Fruit fly (Drosophila melanogaster): ENCODE data around the gene CG10096.

Gene CG10096

dm6 chr3R:12408160-12408559, 12.4 kb upstream of the CG10096 start, which contains the start of gene CG5196 (continued):
- no peak for TF ChIP-seq Sox100B (GFP tag; optimal IDR thresholded peaks at IDR 0.05)
- TF ChIP-seq CG2875 (GFP tag; optimal IDR thresholded peaks at IDR 0.05), result no peak
- no peak for TF ChIP-seq CG10959 (GFP tag; IDR thresholded peaks at IDR 0.05)
- TF ChIP-seq slbo (GFP tag; IDR thresholded peaks at IDR 0.05), result no peak; the same call in 1 of the 2 replicates
- no peak for TF ChIP-seq CG7271 (tag; optimal IDR thresholded peaks at IDR 0.05)
- TF ChIP-seq CG11093 (GFP tag; IDR thresholded peaks at IDR 0.05), result no peak
- TF ChIP-seq CG8281 (tag; optimal IDR thresholded peaks at IDR 0.05), result no peak
- TF ChIP-seq Hr78 (GFP tag; optimal IDR thresholded peaks at IDR 0.05), result no peak
- no peak for TF ChIP-seq chn (GFP tag; optimal IDR thresholded peaks at IDR 0.05)
- no peak for TF ChIP-seq BtbVII (GFP tag; optimal IDR thresholded peaks at IDR 0.05)
- TF ChIP-seq ase (GFP tag; IDR thresholded peaks at IDR 0.05), result no peak
- TF ChIP-seq CG3838 (GFP tag; optimal IDR thresholded peaks at IDR 0.05), result no peak
- TF ChIP-seq CG10274 (GFP tag; optimal IDR thresholded peaks at IDR 0.05), result no peak
- TF ChIP-seq Vsx1 (GFP tag; optimal IDR thresholded peaks at IDR 0.05), result peak; percentile 31
- no peak for TF ChIP-seq CG11696 (GFP tag; IDR thresholded peaks at IDR 0.05)
- peak; percentile 84; the same call in 2 of the 3 replicates for TF ChIP-seq CG34422 (GFP tag; IDR thresholded peaks at IDR 0.05)
- no peak for TF ChIP-seq CG7786 (GFP tag; optimal IDR thresholded peaks at IDR 0.05)
- peak; percentile 31 for TF ChIP-seq nmo (GFP tag; optimal IDR thresholded peaks at IDR 0.05)
- TF ChIP-seq zfh2 (GFP tag; optimal IDR thresholded peaks at IDR 0.05), result no peak
- no peak for TF ChIP-seq usp (GFP tag; optimal IDR thresholded peaks at IDR 0.05)
- TF ChIP-seq CG17359 (tag; optimal IDR thresholded peaks at IDR 0.05), result no peak
- no peak for TF ChIP-seq CG17912 (GFP tag; optimal IDR thresholded peaks at IDR 0.05)
- TF ChIP-seq CG10366 (GFP tag; IDR thresholded peaks at IDR 0.05), result no peak
- peak; percentile 31 for TF ChIP-seq Nf-YC (tag; optimal IDR thresholded peaks at IDR 0.05)
- no peak for TF ChIP-seq B-H1 (GFP tag; IDR thresholded peaks at IDR 0.05)
- TF ChIP-seq run (tag; optimal IDR thresholded peaks at IDR 0.05), result no peak
- TF ChIP-seq CG16813 (GFP tag; IDR thresholded peaks at IDR 0.05; ENCODE audit: partially characterized antibody), result peak; percentile 52; the same call in 2 of the 3 replicates
- TF ChIP-seq nerfin-1 (tag; optimal IDR thresholded peaks at IDR 0.05), result peak; percentile 33
- no peak for TF ChIP-seq sqz (GFP tag; optimal IDR thresholded peaks at IDR 0.05)
- TF ChIP-seq HmgD (GFP tag; optimal IDR thresholded peaks at IDR 0.05), result no peak
- TF ChIP-seq Ravus (GFP tag; IDR thresholded peaks at IDR 0.05), result no peak
- TF ChIP-seq CG1647 (GFP tag; optimal IDR thresholded peaks at IDR 0.05), result no peak
- no peak for TF ChIP-seq Lpt (GFP tag; optimal IDR thresholded peaks at IDR 0.05)
- TF ChIP-seq ash1 (GFP tag; optimal IDR thresholded peaks at IDR 0.05), result no peak
- TF ChIP-seq br (optimal IDR thresholded peaks at IDR 0.05), result no peak
- TF ChIP-seq CG9215 (GFP tag; IDR thresholded peaks at IDR 0.05), result no peak
- no peak for TF ChIP-seq CG9932 (GFP tag; IDR thresholded peaks at IDR 0.05)
- TF ChIP-seq hb (GFP tag; IDR thresholded peaks at IDR 0.05; ENCODE audit: partially characterized antibody), result no peak
- TF ChIP-seq pnt (GFP tag; optimal IDR thresholded peaks at IDR 0.05), result no peak
- no peak for TF ChIP-seq CG14965 (GFP tag; optimal IDR thresholded peaks at IDR 0.05; ENCODE audit: borderline replicate concordance)
- no peak for TF ChIP-seq Chrac-16 (GFP tag; optimal IDR thresholded peaks at IDR 0.05)
- TF ChIP-seq CG3281 (GFP tag; optimal IDR thresholded peaks at IDR 0.05), result no peak
- TF ChIP-seq CG12155 (GFP tag; optimal IDR thresholded peaks at IDR 0.05), result no peak
- TF ChIP-seq ara (GFP tag; IDR thresholded peaks at IDR 0.05), result no peak
- TF ChIP-seq MESR4 (GFP tag; optimal IDR thresholded peaks at IDR 0.05), result peak; percentile 85
- TF ChIP-seq CG15514 (GFP tag; optimal IDR thresholded peaks at IDR 0.05), result peak; percentile 99
- TF ChIP-seq CG4730 (GFP tag; IDR thresholded peaks at IDR 0.05), result no peak
- TF ChIP-seq Blimp-1 (GFP tag; optimal IDR thresholded peaks at IDR 0.05), result no peak
- TF ChIP-seq tap (tag; optimal IDR thresholded peaks at IDR 0.05), result no peak
- TF ChIP-seq CG9797 (GFP tag; optimal IDR thresholded peaks at IDR 0.05), result peak; percentile 88
- no peak for TF ChIP-seq CG13775 (GFP tag; optimal IDR thresholded peaks at IDR 0.05)
- peak; percentile 89 for TF ChIP-seq zen (tag; optimal IDR thresholded peaks at IDR 0.05)
